Worm (Caenorhabditis elegans) whole organism, L1 larva: ENCODE measurements around the gene Y34B4A.7.

Experiments
- Y116A8C.19 ChIP-seq: sonication (generic microtip); optimal IDR thresholded peaks from 2 replicates; lab custom pipeline; 2016; ENCODE audit warnings: missing compliant biosample characterization, missing genetic modification characterization, borderline replicate concordance
- aly-2 ChIP-seq: fragments of 150-350 bp; optimal IDR thresholded peaks from 2 replicates; lab custom pipeline; 2014; ENCODE audit warnings: missing biosample characterization, missing genetic modification characterization
- lin-15B ChIP-seq: fragments of 150-350 bp; sonication (generic microtip); optimal IDR thresholded peaks from 3 replicates; lab custom pipeline; 2014; ENCODE audit warnings: missing biosample characterization, missing genetic modification characterization
- nhr-28 ChIP-seq: fragments of 150-350 bp; optimal IDR thresholded peaks from 2 replicates; lab custom pipeline; 2014; ENCODE audit warnings: missing biosample characterization, missing genetic modification characterization
- unc-130 ChIP-seq: fragments of 150-350 bp; optimal IDR thresholded peaks from 2 replicates; lab custom pipeline; 2017; ENCODE audit warnings: missing biosample characterization, missing genetic modification characterization, inconsistent platforms
- unc-30 ChIP-seq: sonication (generic microtip); optimal IDR thresholded peaks from 2 replicates; lab custom pipeline; 2017; ENCODE audit warnings: missing biosample characterization, missing genetic modification characterization

ce11 chrX:5255320-5255719, 11.2 kb downstream of the Y34B4A.7 start:
- TF ChIP-seq nhr-28 (tag; lab: Kevin White, UChicago) (no peak), unc-30 (no peak), aly-2 (tag; lab: Kevin White, UChicago) (no peak), Y116A8C.19 (tag; lab: Kevin White, UChicago) (no peak), lin-15B (no peak), unc-130 (no peak)
